Fruit fly (Drosophila melanogaster) whole organism, wandering third instar larva: Measurements from ENCODE around the gene Cypl.
A peak's percentile ranks its signal among the peaks of the same experiment; 100 is the strongest.

Source experiments
- Abd-B ChIP-seq: fragments of >200 bp; optimal IDR thresholded peaks from 2 replicates; lab custom pipeline; 2017; ENCODE audit warnings: missing biosample characterization, missing genetic modification characterization
- CG32264 ChIP-seq: fragments of 200-800 bp; sonication (Bioruptor generic); optimal IDR thresholded peaks from 2 replicates; lab custom pipeline; 2016; ENCODE audit warnings: missing biosample characterization, missing genetic modification characterization
- CG9705 ChIP-seq: fragments of 200-800 bp; sonication (Bioruptor generic); optimal IDR thresholded peaks from 2 replicates; lab custom pipeline; 2018; ENCODE audit warnings: missing biosample characterization, mild to moderate bottlenecking, missing genetic modification characterization
- CrebA ChIP-seq: fragments of 200-800 bp; sonication (Bioruptor generic); optimal IDR thresholded peaks from 2 replicates; lab custom pipeline; 2016; ENCODE audit warnings: missing biosample characterization, mild to moderate bottlenecking, missing genetic modification characterization, borderline replicate concordance
- Dfd ChIP-seq: fragments of >200 bp; optimal IDR thresholded peaks from 2 replicates; lab custom pipeline; 2017; ENCODE audit warnings: missing biosample characterization, missing genetic modification characterization
- Dif ChIP-seq: fragments of 200-275, 200-300 bp; sonication (Bioruptor generic); optimal IDR thresholded peaks from 2 replicates; lab custom pipeline; 2018; ENCODE audit warnings: missing biosample characterization, missing genetic modification characterization; ENCODE audit not compliant: partially characterized antibody
- GATAd ChIP-seq: sonication (Bioruptor generic); optimal IDR thresholded peaks from 2 replicates; lab custom pipeline; 2016; ENCODE audit warnings: missing biosample characterization, missing genetic modification characterization
- HLH106 ChIP-seq: fragments of 200-800 bp; optimal IDR thresholded peaks from 3 replicates; lab custom pipeline; 2019; ENCODE audit warnings: missing biosample characterization, mild to moderate bottlenecking, missing genetic modification characterization, moderate library complexity
- Hnf4 ChIP-seq: fragments of 200-800 bp; sonication (Bioruptor generic); optimal IDR thresholded peaks from 2 replicates; lab custom pipeline; 2016; ENCODE audit warnings: missing biosample characterization, mild to moderate bottlenecking, missing genetic modification characterization
- Hr78 ChIP-seq: fragments of >200 bp; optimal IDR thresholded peaks from 2 replicates; lab custom pipeline; 2017; ENCODE audit warnings: missing biosample characterization, missing genetic modification characterization
- Hr83 ChIP-seq: fragments of 200-300 bp; sonication (Bioruptor generic); optimal IDR thresholded peaks from 2 replicates; lab custom pipeline; 2016; ENCODE audit warnings: missing biosample characterization, mild to moderate bottlenecking, missing genetic modification characterization, moderate library complexity; ENCODE audit not compliant: poor library complexity, severe bottlenecking
- Jra ChIP-seq: sonication (Bioruptor generic); optimal IDR thresholded peaks from 2 replicates; lab custom pipeline; 2016; ENCODE audit warnings: missing biosample characterization, missing genetic modification characterization
- Mio ChIP-seq: sonication (Bioruptor generic); optimal IDR thresholded peaks from 2 replicates; lab custom pipeline; 2016; ENCODE audit warnings: missing biosample characterization, missing genetic modification characterization
- Myc ChIP-seq: fragments of >200 bp; optimal IDR thresholded peaks from 2 replicates; lab custom pipeline; 2017
- N ChIP-seq: fragments of >200 bp; optimal IDR thresholded peaks from 2 replicates; lab custom pipeline; 2018; ENCODE audit warnings: missing biosample characterization, missing external identifiers, missing genetic modification characterization
- OdsH ChIP-seq: fragments of 200-800 bp; sonication (Bioruptor generic); optimal IDR thresholded peaks from 2 replicates; lab custom pipeline; 2016; ENCODE audit warnings: missing biosample characterization, mild to moderate bottlenecking, missing genetic modification characterization
- Rel ChIP-seq, 2 experiments: fragments of 200-800 bp; sonication (Bioruptor generic) in 1 of 2; optimal IDR thresholded peaks; 2 replicates in 1 of 2; 3 replicates in 1 of 2; lab custom pipeline; 2016 to 2019; ENCODE audit warnings: mild to moderate bottlenecking in 2 of 2, missing biosample characterization in 2 of 2, missing genetic modification characterization in 2 of 2, moderate library complexity in 1 of 2
- Sp1 ChIP-seq: fragments of 200-800 bp; sonication (Bioruptor generic); optimal IDR thresholded peaks from 3 replicates; lab custom pipeline; 2019; ENCODE audit warnings: missing biosample characterization, mild to moderate bottlenecking, missing genetic modification characterization, moderate library complexity
- Vsx2 ChIP-seq: fragments of 200-300, 225-300 bp; sonication (Bioruptor generic); optimal IDR thresholded peaks from 2 replicates; lab custom pipeline; 2018; ENCODE audit warnings: missing biosample characterization, missing genetic modification characterization; ENCODE audit not compliant: partially characterized antibody
- br ChIP-seq: fragments of 200-800 bp; sonication (Bioruptor generic); optimal IDR thresholded peaks from 2 replicates; lab custom pipeline; 2016; ENCODE audit warnings: missing biosample characterization, missing genetic modification characterization
- brk ChIP-seq: fragments of 200-800 bp; sonication (Bioruptor generic); optimal IDR thresholded peaks from 2 replicates; lab custom pipeline; 2016; ENCODE audit warnings: missing biosample characterization, mild to moderate bottlenecking, missing genetic modification characterization
- dl ChIP-seq, 2 experiments: fragments of 175-275, 200-275 bp in 1 of 2; fragments of 200-275 bp in 1 of 2; sonication (Bioruptor generic); optimal IDR thresholded peaks; lab custom pipeline; 2018; ENCODE audit warnings: mild to moderate bottlenecking in 2 of 2, missing biosample characterization in 2 of 2, missing genetic modification characterization in 2 of 2, moderate library complexity in 2 of 2; ENCODE audit not compliant: partially characterized antibody in 2 of 2, insufficient read depth in 1 of 2
- dmrt93B ChIP-seq: fragments of 200-800 bp; sonication (Bioruptor generic); optimal IDR thresholded peaks from 2 replicates; lab custom pipeline; 2018; ENCODE audit warnings: missing biosample characterization, mild to moderate bottlenecking, missing genetic modification characterization
- dsf ChIP-seq: sonication (Bioruptor generic); optimal IDR thresholded peaks from 2 replicates; lab custom pipeline; 2016; ENCODE audit warnings: missing biosample characterization, missing genetic modification characterization, borderline replicate concordance
- ey ChIP-seq: fragments of 200-800 bp; sonication (Bioruptor generic); optimal IDR thresholded peaks from 2 replicates; lab custom pipeline; 2016; ENCODE audit warnings: missing biosample characterization, missing genetic modification characterization
- foxo ChIP-seq, 2 experiments: fragments of 200-800 bp; sonication (Bioruptor generic); optimal IDR thresholded peaks; 2 replicates in 1 of 2; 3 replicates in 1 of 2; lab custom pipeline; 2016 to 2017; ENCODE audit warnings: missing biosample characterization in 2 of 2, missing genetic modification characterization in 2 of 2
- fru ChIP-seq: fragments of 200-800 bp; sonication (Bioruptor generic); optimal IDR thresholded peaks from 3 replicates; lab custom pipeline; 2016; ENCODE audit warnings: missing biosample characterization, mild to moderate bottlenecking, missing genetic modification characterization
- h ChIP-seq: fragments of 200-800 bp; sonication (Bioruptor generic); optimal IDR thresholded peaks from 3 replicates; lab custom pipeline; 2016; ENCODE audit warnings: missing biosample characterization, mild to moderate bottlenecking, missing genetic modification characterization
- jim ChIP-seq: fragments of 175-275, 200-325 bp; sonication (Bioruptor generic); optimal IDR thresholded peaks from 2 replicates; lab custom pipeline; 2016; ENCODE audit warnings: missing biosample characterization, mild to moderate bottlenecking, missing genetic modification characterization
- lola ChIP-seq: fragments of >200 bp; optimal IDR thresholded peaks from 2 replicates; lab custom pipeline; 2017; ENCODE audit warnings: missing biosample characterization, missing genetic modification characterization
- pan ChIP-seq: fragments of >200 bp; optimal IDR thresholded peaks from 2 replicates; lab custom pipeline; 2017
- psq ChIP-seq: fragments of 200-800 bp; sonication (Bioruptor generic); optimal IDR thresholded peaks from 3 replicates; lab custom pipeline; 2017; ENCODE audit warnings: missing biosample characterization, mild to moderate bottlenecking, missing genetic modification characterization, moderate library complexity
- rgr ChIP-seq: fragments of 200-800 bp; sonication (Bioruptor generic); optimal IDR thresholded peaks from 3 replicates; lab custom pipeline; 2016; ENCODE audit warnings: missing biosample characterization, mild to moderate bottlenecking, missing genetic modification characterization
- sage ChIP-seq: fragments of 200-800 bp; sonication (Bioruptor generic); optimal IDR thresholded peaks from 2 replicates; lab custom pipeline; 2016; ENCODE audit warnings: missing biosample characterization, mild to moderate bottlenecking, missing genetic modification characterization
- sv ChIP-seq: fragments of 200-800 bp; sonication (Bioruptor generic); optimal IDR thresholded peaks from 3 replicates; lab custom pipeline; 2016; ENCODE audit warnings: missing biosample characterization, missing genetic modification characterization
- tai ChIP-seq: sonication (Bioruptor generic); optimal IDR thresholded peaks from 2 replicates; lab custom pipeline; 2016; ENCODE audit warnings: missing biosample characterization, missing genetic modification characterization
- usp ChIP-seq: fragments of >200 bp; optimal IDR thresholded peaks from 2 replicates; lab custom pipeline; 2017; ENCODE audit warnings: missing biosample characterization, missing genetic modification characterization
- woc ChIP-seq: sonication (Bioruptor generic); optimal IDR thresholded peaks from 2 replicates; lab custom pipeline; 2016; ENCODE audit warnings: missing biosample characterization, mild to moderate bottlenecking, missing genetic modification characterization

Cypl gene

dm6 chr3L:542863-543635 is at the start of gene Cypl, which contains the start of gene Hipk:
Gene Cypl (minus strand): TSS chr3L:542931.
Gene Hipk (plus strand): TSS chr3L:543060.
- TF ChIP-seq Hr78 (GFP tag; lab: Kevin White, UChicago): no peak
- no peak for TF ChIP-seq Myc (lab: Kevin White, UChicago)
- TF ChIP-seq sv (GFP tag; lab: Kevin White, UChicago): no peak
- no peak for TF ChIP-seq Jra (GFP tag; lab: Kevin White, UChicago)
- peak in 1 of 2 experiments; percentile 40 for TF ChIP-seq foxo (GFP tag; optimal IDR thresholded peaks at IDR 0.05; lab: Kevin White, UChicago)
- TF ChIP-seq lola (GFP tag; lab: Kevin White, UChicago): peak; percentile 78
- peak; percentile 42 for TF ChIP-seq rgr (GFP tag; lab: Kevin White, UChicago)
- no peak for TF ChIP-seq dmrt93B (GFP tag; lab: Kevin White, UChicago)
- no peak for TF ChIP-seq jim (GFP tag; lab: Kevin White, UChicago)
- TF ChIP-seq Dif (GFP tag; lab: Kevin White, UChicago): peak; percentile 82
- TF ChIP-seq CG32264 (GFP tag; lab: Kevin White, UChicago): no peak
- TF ChIP-seq OdsH (GFP tag; lab: Kevin White, UChicago): peak; percentile 55
- TF ChIP-seq Dfd (GFP tag; lab: Kevin White, UChicago): no peak
- TF ChIP-seq pan (lab: Kevin White, UChicago): no peak
- peak; percentile 33 for TF ChIP-seq Rel (GFP tag; optimal IDR thresholded peaks at IDR 0.05; lab: Kevin White, UChicago)
- TF ChIP-seq Rel (tag; optimal IDR thresholded peaks at IDR 0.05; lab: Kevin White, UChicago): peak; percentile 93
- TF ChIP-seq Abd-B: no peak
- no peak for TF ChIP-seq CrebA (GFP tag; lab: Kevin White, UChicago)
- TF ChIP-seq N (GFP tag; lab: Kevin White, UChicago): no peak
- TF ChIP-seq tai: peak; percentile 77
- TF ChIP-seq brk: peak; percentile 48
- TF ChIP-seq Hnf4 (GFP tag; lab: Kevin White, UChicago): peak; percentile 48
- no peak for TF ChIP-seq sage (GFP tag; lab: Kevin White, UChicago)
- peak; percentile 41 for TF ChIP-seq fru (GFP tag; lab: Kevin White, UChicago)
- no peak for TF ChIP-seq Mio (GFP tag; lab: Kevin White, UChicago)
- TF ChIP-seq dsf (GFP tag; lab: Kevin White, UChicago): no peak
- TF ChIP-seq dl (GFP tag; optimal IDR thresholded peaks at IDR 0.05; lab: Kevin White, UChicago; ENCODE audit: insufficient read depth in 1 of 2, partially characterized antibody in 2 of 2): peak in 1 of 2 experiments; percentile 66
- TF ChIP-seq GATAd (GFP tag; lab: Kevin White, UChicago): no peak
- peak; percentile 59 for TF ChIP-seq Vsx2
- no peak for TF ChIP-seq woc (GFP tag; lab: Kevin White, UChicago)
- TF ChIP-seq br (GFP tag; lab: Kevin White, UChicago): peak; percentile 47
- TF ChIP-seq Sp1 (GFP tag; lab: Kevin White, UChicago): peak; percentile 56
- no peak for TF ChIP-seq usp (GFP tag; lab: Kevin White, UChicago)
- TF ChIP-seq Hr83: no peak
- no peak for TF ChIP-seq ey (GFP tag; lab: Kevin White, UChicago)
- TF ChIP-seq h (GFP tag; lab: Kevin White, UChicago): peak; percentile 52
- TF ChIP-seq psq (GFP tag; lab: Kevin White, UChicago): peak; percentile 47
- peak; percentile 34 for TF ChIP-seq HLH106 (tag; lab: Kevin White, UChicago)
- TF ChIP-seq CG9705 (GFP tag; lab: Kevin White, UChicago): no peak
- TF ChIP-seq, all 38 proteins: peak for 17

DNA sequence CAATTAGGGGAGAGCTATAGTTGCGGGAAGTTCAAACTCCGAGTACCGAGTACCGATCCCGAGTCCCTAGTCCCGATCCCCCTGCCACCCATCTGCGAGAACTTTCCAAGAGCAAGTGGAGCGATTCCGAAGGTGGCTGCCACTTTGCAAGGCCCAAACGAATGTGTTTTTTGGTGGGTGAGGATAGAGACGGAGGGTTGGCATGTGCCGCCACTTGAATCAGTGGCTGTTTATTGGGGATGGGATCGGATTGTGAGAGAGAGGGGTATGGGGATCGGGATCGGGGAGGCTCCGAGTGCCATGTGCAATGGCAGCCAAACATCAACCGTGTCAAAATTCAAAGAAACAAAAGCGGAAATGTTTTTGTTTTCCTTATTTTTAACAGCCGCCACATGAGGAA is 49.5 kb upstream of the Cypl start:
- TF ChIP-seq N (GFP tag; lab: Kevin White, UChicago) (no peak), jim (GFP tag; lab: Kevin White, UChicago) (no peak), usp (GFP tag; lab: Kevin White, UChicago) (no peak), Dfd (GFP tag; lab: Kevin White, UChicago) (no peak)
- TF ChIP-seq, all 38 proteins: peak for 0
